Worm (Caenorhabditis elegans): ENCODE results near the gene fbxb-103.

fbxb-103 gene

DNA sequence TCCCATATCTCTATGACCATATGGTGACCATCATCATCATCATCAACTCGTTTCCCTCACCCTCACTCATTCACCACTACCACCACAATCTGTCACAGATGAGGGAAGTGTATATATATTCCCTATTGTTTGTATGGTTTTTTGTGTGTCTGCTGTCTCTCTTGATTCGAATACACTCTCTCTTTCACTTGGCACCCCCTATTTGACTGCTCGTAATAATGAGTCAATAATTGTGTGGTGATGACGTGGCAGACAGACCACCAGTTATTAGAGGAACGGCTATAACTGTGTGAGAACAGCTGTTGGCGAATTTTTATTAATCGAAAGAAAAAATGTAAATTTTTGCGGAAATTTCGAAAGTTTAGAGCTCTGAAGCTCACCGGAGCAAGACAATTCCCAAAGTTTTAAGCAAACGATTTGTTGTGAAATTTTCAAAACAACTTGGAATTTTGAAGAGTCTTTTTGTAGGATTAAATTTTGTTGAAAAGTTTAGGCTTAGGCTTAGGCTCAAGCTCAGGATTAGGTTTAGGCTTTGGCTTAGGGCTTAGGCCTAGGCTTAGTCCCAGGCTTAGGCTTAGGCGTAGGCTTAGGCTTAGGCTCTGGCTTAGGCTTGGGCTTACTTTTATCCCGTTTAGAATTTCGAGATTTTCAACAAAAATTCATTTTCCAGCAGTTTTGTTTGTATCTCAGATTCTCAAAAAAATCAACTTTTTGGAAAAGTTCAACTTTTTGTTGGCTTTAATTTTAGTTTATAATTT is 50.7 kb downstream of the fbxb-103 start:
- TF ChIP-seq nhr-85 (tag) = peak; percentile 1
- TF ChIP-seq efl-3 (GFP tag; optimal IDR thresholded peaks at IDR 0.05) = no peak
- no peak for TF ChIP-seq ama-1 (optimal IDR thresholded peaks at IDR 0.05)

All from whole organism, L1 larva.